Fruit fly (Drosophila melanogaster) Kc167 (cell line): ENCODE results near the gene Uch-L5.

ENCODE experiments used
- Myc ChIP-seq: fragments of >200 bp; optimal IDR thresholded peaks from 2 replicates; lab custom pipeline; 2017; ENCODE audit warnings: missing external identifiers
- Sin3A ChIP-seq: fragments of >200 bp; optimal IDR thresholded peaks from 2 replicates; lab custom pipeline; 2018; ENCODE audit warnings: missing external identifiers
- h ChIP-seq: fragments of >200 bp; optimal IDR thresholded peaks from 3 replicates; lab custom pipeline; 2018; ENCODE audit warnings: missing external identifiers
- insv ChIP-seq: fragments of >200 bp; optimal IDR thresholded peaks from 3 replicates; lab custom pipeline; 2018; ENCODE audit warnings: missing external identifiers
- psq ChIP-seq: fragments of >200 bp; optimal IDR thresholded peaks from 2 replicates; lab custom pipeline; 2017; ENCODE audit warnings: missing external identifiers
- ttk ChIP-seq: sonication (Bioruptor generic); optimal IDR thresholded peaks from 2 replicates; lab custom pipeline; 2017; ENCODE audit warnings: missing external identifiers

The Uch-L5 gene

dm6 chr3L:9487586-9487985 is 10.8 kb upstream of the Uch-L5 start, which contains the start of gene pall:
Gene pall, minus strand, starts transcription at chr3L:9487790.
- TF ChIP-seq h (lab: Kevin White, UChicago), result no peak
- TF ChIP-seq ttk (lab: Kevin White, UChicago), result no peak
- TF ChIP-seq psq, result no peak
- TF ChIP-seq Sin3A (lab: Kevin White, UChicago), result no peak
- TF ChIP-seq insv (lab: Kevin White, UChicago), result no peak
- no peak for TF ChIP-seq Myc (lab: Kevin White, UChicago)

dm6 chr3L:9471151-9471903 is 5.4 kb downstream of the Uch-L5 start:
- no peak for TF ChIP-seq h (lab: Kevin White, UChicago)
- TF ChIP-seq Sin3A (lab: Kevin White, UChicago), result no peak
- TF ChIP-seq insv (lab: Kevin White, UChicago), result no peak
- TF ChIP-seq psq, result no peak
- TF ChIP-seq ttk (lab: Kevin White, UChicago), result no peak
- TF ChIP-seq Myc (lab: Kevin White, UChicago), result no peak

dm6 chr3L:9469079-9469478 is 7.7 kb downstream of the Uch-L5 start:
- TF ChIP-seq h (lab: Kevin White, UChicago) (no peak), psq (no peak), ttk (lab: Kevin White, UChicago) (no peak), Sin3A (lab: Kevin White, UChicago) (no peak), Myc (lab: Kevin White, UChicago) (no peak)

dm6 chr3L:9468261-9468890 is 8.4 kb downstream of the Uch-L5 start:
- no peak for TF ChIP-seq Sin3A (lab: Kevin White, UChicago)
- no peak for TF ChIP-seq Myc (lab: Kevin White, UChicago)
- TF ChIP-seq h (lab: Kevin White, UChicago), result no peak
- no peak for TF ChIP-seq insv (lab: Kevin White, UChicago)
- no peak for TF ChIP-seq psq
- TF ChIP-seq ttk (lab: Kevin White, UChicago), result no peak

- TF ChIP-seq h (lab: Kevin White, UChicago), result no peak
- no peak for TF ChIP-seq ttk (lab: Kevin White, UChicago)
- no peak for TF ChIP-seq Sin3A (lab: Kevin White, UChicago)
- TF ChIP-seq insv (lab: Kevin White, UChicago), result no peak
- TF ChIP-seq Myc (lab: Kevin White, UChicago), result no peak
- TF ChIP-seq psq, result no peak
Measured at dm6 chr3L:9467763-9468206, 9.0 kb downstream of the Uch-L5 start.

dm6 chr3L:9467267-9467666 is 9.5 kb downstream of the Uch-L5 start:
- no peak for TF ChIP-seq psq
- no peak for TF ChIP-seq ttk (lab: Kevin White, UChicago)
- no peak for TF ChIP-seq Myc (lab: Kevin White, UChicago)
- TF ChIP-seq Sin3A (lab: Kevin White, UChicago), result no peak
- TF ChIP-seq h (lab: Kevin White, UChicago), result no peak
- no peak for TF ChIP-seq insv (lab: Kevin White, UChicago)

- TF ChIP-seq h (lab: Kevin White, UChicago) (no peak), psq (no peak), ttk (lab: Kevin White, UChicago) (no peak), Sin3A (lab: Kevin White, UChicago) (no peak), insv (lab: Kevin White, UChicago) (no peak), Myc (lab: Kevin White, UChicago) (no peak)
Measured at dm6 chr3L:9466595-9466994, 10.2 kb downstream of the Uch-L5 start.

- TF ChIP-seq h (lab: Kevin White, UChicago) (no peak), Myc (lab: Kevin White, UChicago) (no peak), ttk (lab: Kevin White, UChicago) (no peak), insv (lab: Kevin White, UChicago) (no peak), psq (no peak), Sin3A (lab: Kevin White, UChicago) (no peak)
Measured at dm6 chr3L:9465652-9466244, 11.0 kb downstream of the Uch-L5 start.

- TF ChIP-seq Sin3A (lab: Kevin White, UChicago) (no peak), Myc (lab: Kevin White, UChicago) (no peak), insv (lab: Kevin White, UChicago) (no peak), psq (no peak)
Measured at dm6 chr3L:9462794-9463193, 14.0 kb downstream of the Uch-L5 start.

dm6 chr3L:9462247-9462769 is 14.5 kb downstream of the Uch-L5 start:
- TF ChIP-seq Sin3A (lab: Kevin White, UChicago) (no peak), insv (lab: Kevin White, UChicago) (no peak), ttk (lab: Kevin White, UChicago) (no peak), Myc (lab: Kevin White, UChicago) (no peak), h (lab: Kevin White, UChicago) (no peak), psq (no peak)

dm6 chr3L:9461670-9462246 is 15.0 kb downstream of the Uch-L5 start:
- TF ChIP-seq Myc (lab: Kevin White, UChicago) (no peak), ttk (lab: Kevin White, UChicago) (no peak), Sin3A (lab: Kevin White, UChicago) (no peak)
